Worm (Caenorhabditis elegans) whole organism, young adult: Measurements from ENCODE around the gene paa-1.

ENCODE experiments used
- B0261.1 ChIP-seq: sonication (generic microtip); optimal IDR thresholded peaks from 2 replicates; lab custom pipeline; 2016; ENCODE audit warnings: mild to moderate bottlenecking, missing genetic modification characterization, moderate library complexity, missing compliant biosample characterization
- C17E4.6 ChIP-seq: fragments of 200-800 bp; sonication (Bioruptor generic); IDR thresholded peaks from 2 replicates; pipeline ENCODE4 v1.3.6; 2022; ENCODE audit warnings: missing genetic modification reagents, missing genetic modification characterization, missing compliant biosample characterization
- F37B4.10 ChIP-seq: fragments of 200-800 bp; sonication (Bioruptor generic); IDR thresholded peaks from 2 replicates; pipeline ENCODE4 v1.3.6; 2022; ENCODE audit warnings: missing genetic modification characterization, missing compliant biosample characterization
- F57A8.1 ChIP-seq: fragments of 200-800 bp; sonication (Bioruptor generic); optimal IDR thresholded peaks from 2 replicates; lab custom pipeline; 2018; ENCODE audit warnings: mild to moderate bottlenecking, missing genetic modification characterization, moderate library complexity, missing compliant biosample characterization
- Y53F4B.3 ChIP-seq: fragments of 200-800 bp; sonication (Bioruptor generic); IDR thresholded peaks from 2 replicates; pipeline ENCODE4 v1.3.6; 2022; ENCODE audit warnings: missing genetic modification reagents, missing genetic modification characterization, missing compliant biosample characterization
- aptf-3 ChIP-seq: fragments of 200-800 bp; sonication (Bioruptor generic); IDR thresholded peaks from 2 replicates; pipeline ENCODE4 v1.3.6; 2022; ENCODE audit warnings: missing genetic modification characterization, missing compliant biosample characterization
- attf-5 ChIP-seq: fragments of 200-800 bp; sonication (Bioruptor generic); optimal IDR thresholded peaks from 2 replicates; lab custom pipeline; 2018; ENCODE audit warnings: mild to moderate bottlenecking, missing genetic modification characterization, missing compliant biosample characterization
- attf-6 ChIP-seq: fragments of 200-800 bp; sonication (Bioruptor generic); IDR thresholded peaks from 2 replicates; pipeline ENCODE4 v1.3.6; 2022; ENCODE audit warnings: missing genetic modification reagents, missing genetic modification characterization, missing compliant biosample characterization
- cebp-1 ChIP-seq, 2 experiments: fragments of 200-800 bp in 1 of 2; sonication (Bioruptor generic) in 1 of 2; sonication (generic microtip) in 1 of 2; IDR thresholded peaks in 1 of 2; optimal IDR thresholded peaks in 1 of 2; 2 replicates each; pipeline versions ENCODE4 v1.3.6 to Lab custom; 2017 to 2022; ENCODE audit warnings: missing compliant biosample characterization in 2 of 2, missing genetic modification characterization in 2 of 2, mild to moderate bottlenecking in 1 of 2, missing genetic modification reagents in 1 of 2, moderate library complexity in 1 of 2
- ceh-58 ChIP-seq: fragments of 200-800 bp; sonication (Bioruptor generic); IDR thresholded peaks from 2 replicates; pipeline ENCODE4 v1.3.6; 2022; ENCODE audit warnings: missing genetic modification characterization, missing compliant biosample characterization
- chd-7 ChIP-seq: sonication (generic microtip); optimal IDR thresholded peaks from 2 replicates; lab custom pipeline; 2016; ENCODE audit warnings: mild to moderate bottlenecking, missing genetic modification characterization, moderate library complexity, missing compliant biosample characterization
- die-1 ChIP-seq: sonication (generic microtip); optimal IDR thresholded peaks from 2 replicates; lab custom pipeline; 2016; ENCODE audit warnings: missing genotype, mild to moderate bottlenecking, missing genetic modification characterization, missing compliant biosample characterization
- dpl-1 ChIP-seq: fragments of 150-350 bp; optimal IDR thresholded peaks from 2 replicates; lab custom pipeline; 2014; ENCODE audit warnings: missing biosample characterization, missing genetic modification reagents, missing genetic modification characterization
- egl-18 ChIP-seq: fragments of 200-800 bp; sonication (Bioruptor generic); IDR thresholded peaks from 2 replicates; pipeline ENCODE4 v1.3.6; 2022; ENCODE audit warnings: missing genetic modification reagents, missing genetic modification characterization, missing compliant biosample characterization
- ets-4 ChIP-seq: fragments of 200-800 bp; sonication (Bioruptor generic); optimal IDR thresholded peaks from 2 replicates; lab custom pipeline; 2018; ENCODE audit warnings: mild to moderate bottlenecking, missing genetic modification characterization, missing compliant biosample characterization
- hlh-26 ChIP-seq: fragments of 200-800 bp; sonication (Bioruptor generic); conservative IDR thresholded peaks from 2 replicates; pipeline ENCODE4 v1.3.6; 2022; ENCODE audit warnings: missing genetic modification reagents, missing genetic modification characterization, missing compliant biosample characterization
- let-607 ChIP-seq, 2 experiments: fragments of 200-800 bp in 1 of 2; sonication (Bioruptor generic) in 1 of 2; sonication (generic microtip) in 1 of 2; optimal IDR thresholded peaks; 2 replicates each; lab custom pipeline; 2016 to 2018; ENCODE audit warnings: mild to moderate bottlenecking in 2 of 2, missing compliant biosample characterization in 2 of 2, missing genetic modification characterization in 2 of 2, moderate library complexity in 2 of 2, missing genotype in 1 of 2
- lin-35 ChIP-seq, 3 experiments: fragments of 150-350 bp in 2 of 3; sonication (generic microtip) in 1 of 3; optimal IDR thresholded peaks; 2 replicates each; lab custom pipeline; 2014 to 2018; ENCODE audit warnings: missing biosample characterization in 3 of 3, missing genetic modification characterization in 3 of 3, missing genetic modification reagents in 3 of 3
- lin-54 ChIP-seq: fragments of 200-800 bp; sonication (Bioruptor generic); optimal IDR thresholded peaks from 2 replicates; lab custom pipeline; 2018; ENCODE audit warnings: mild to moderate bottlenecking, missing genetic modification characterization, missing compliant biosample characterization
- lir-1 ChIP-seq: fragments of 200-800 bp; sonication (Bioruptor generic); conservative IDR thresholded peaks from 2 replicates; pipeline ENCODE4 v1.3.6; 2022; ENCODE audit warnings: missing genetic modification reagents, missing genetic modification characterization, missing compliant biosample characterization
- mcd-1 ChIP-seq: fragments of 200-800 bp; sonication (Bioruptor generic); IDR thresholded peaks from 2 replicates; pipeline ENCODE4 v1.3.6; 2022; ENCODE audit warnings: missing genetic modification reagents, missing genetic modification characterization, missing compliant biosample characterization
- mxl-1 ChIP-seq: sonication (generic microtip); optimal IDR thresholded peaks from 2 replicates; lab custom pipeline; 2016; ENCODE audit warnings: missing genetic modification characterization, missing compliant biosample characterization
- nfyb-1 ChIP-seq: fragments of 200-800 bp; sonication (Bioruptor generic); IDR thresholded peaks from 2 replicates; pipeline ENCODE4 v1.3.6; 2022; ENCODE audit warnings: missing genetic modification reagents, missing genetic modification characterization, missing compliant biosample characterization
- nhr-90 ChIP-seq: sonication (generic microtip); optimal IDR thresholded peaks from 2 replicates; lab custom pipeline; 2016; ENCODE audit warnings: missing genotype, mild to moderate bottlenecking, missing genetic modification characterization, missing compliant biosample characterization
- pha-4 ChIP-seq: fragments of 150-350 bp; sonication (generic microtip); optimal IDR thresholded peaks from 2 replicates; lab custom pipeline; 2014; ENCODE audit warnings: missing biosample characterization, missing genetic modification reagents, missing genetic modification characterization
- snpc-1.1 ChIP-seq: sonication (generic microtip); optimal IDR thresholded peaks from 2 replicates; lab custom pipeline; 2017; ENCODE audit warnings: missing genetic modification characterization, mild to moderate bottlenecking, missing compliant biosample characterization, antibody characterized with exemption, moderate library complexity, missing genotype, missing genetic modification reagents; ENCODE audit not compliant: insufficient read depth
- sptf-2 ChIP-seq: fragments of 200-800 bp; sonication (Bioruptor generic); optimal IDR thresholded peaks from 2 replicates; lab custom pipeline; 2018; ENCODE audit warnings: mild to moderate bottlenecking, missing genetic modification characterization, missing compliant biosample characterization
- tbx-9 ChIP-seq: sonication (generic microtip); optimal IDR thresholded peaks from 2 replicates; lab custom pipeline; 2016; ENCODE audit warnings: borderline replicate concordance, missing genetic modification characterization, inconsistent platforms, missing compliant biosample characterization
- unc-130 ChIP-seq: sonication (generic microtip); optimal IDR thresholded peaks from 2 replicates; lab custom pipeline; 2016; ENCODE audit warnings: missing genetic modification reagents, missing genetic modification characterization, missing compliant biosample characterization
- zfh-2 ChIP-seq: fragments of 200-800 bp; sonication (Bioruptor generic); conservative IDR thresholded peaks from 2 replicates; pipeline ENCODE4 v1.3.6; 2022; ENCODE audit warnings: missing genetic modification reagents, missing genetic modification characterization, missing compliant biosample characterization
- ztf-18 ChIP-seq: sonication (generic microtip); optimal IDR thresholded peaks from 2 replicates; lab custom pipeline; 2016; ENCODE audit warnings: missing genotype, mild to moderate bottlenecking, missing genetic modification characterization, missing compliant biosample characterization
- ztf-3 ChIP-seq: fragments of 200-800 bp; sonication (Bioruptor generic); optimal IDR thresholded peaks from 2 replicates; lab custom pipeline; 2018; ENCODE audit warnings: mild to moderate bottlenecking, missing genetic modification characterization, missing compliant biosample characterization

The paa-1 gene

ce11 chrIII:5464850-5465249 lies 14.3 kb downstream of the paa-1 start:
- TF ChIP-seq cebp-1 (GFP tag; IDR thresholded peaks at IDR 0.05; lab: Robert Waterston, UW) (no peak), cebp-1 (tag; optimal IDR thresholded peaks at IDR 0.05; lab: Kevin White, UChicago) (no peak), Y53F4B.3 (no peak), mcd-1 (GFP tag; lab: Robert Waterston, UW) (no peak), F57A8.1 (GFP tag; lab: Kevin White, UChicago) (no peak), egl-18 (GFP tag; lab: Robert Waterston, UW) (no peak), attf-6 (GFP tag; lab: Robert Waterston, UW) (no peak), die-1 (tag; lab: Kevin White, UChicago) (no peak), chd-7 (tag; lab: Kevin White, UChicago) (no peak), ztf-3 (GFP tag; lab: Kevin White, UChicago) (no peak)

ce11 chrIII:5469090-5469489 lies 18.6 kb downstream of the paa-1 start:
- TF ChIP-seq lir-1 (no peak), nfyb-1 (GFP tag; lab: Robert Waterston, UW) (peak; percentile 72; the same call in 1 of the 2 replicates)

ce11 chrIII:5472693-5473092 lies 22.2 kb downstream of the paa-1 start:
- TF ChIP-seq B0261.1 (tag; lab: Kevin White, UChicago) (no peak), zfh-2 (GFP tag; lab: Robert Waterston, UW) (0 out of 2 replicates have a peak, but pooled peaks have one; percentile 18)

- TF ChIP-seq ceh-58 (GFP tag; lab: Robert Waterston, UW) (no peak), lin-35 (GFP tag; optimal IDR thresholded peaks at IDR 0.05; lab: Kevin White, UChicago) (no peak), ztf-18 (tag; lab: Kevin White, UChicago) (no peak), unc-130 (no peak)
These were observed 23.6 kb downstream of the paa-1 start, which contains the start of gene lon-1 for ce11 chrIII:5474176-5474575. Gene lon-1, plus strand, starts transcription at chrIII:5474476.

- TF ChIP-seq attf-5 (GFP tag; lab: Kevin White, UChicago): no peak
- no peak for TF ChIP-seq aptf-3 (GFP tag; lab: Robert Waterston, UW)
- TF ChIP-seq F37B4.10 (GFP tag; lab: Robert Waterston, UW): no peak
- TF ChIP-seq nhr-90: no peak
- TF ChIP-seq attf-6 (GFP tag; lab: Robert Waterston, UW): no peak
- TF ChIP-seq let-607 (tag; optimal IDR thresholded peaks at IDR 0.05; lab: Kevin White, UChicago): no peak
- TF ChIP-seq C17E4.6 (GFP tag; lab: Robert Waterston, UW): no peak
- no peak for TF ChIP-seq egl-18 (GFP tag; lab: Robert Waterston, UW)
- TF ChIP-seq tbx-9 (tag; lab: Kevin White, UChicago): no peak
- no peak for TF ChIP-seq pha-4 (tag; lab: Kevin White, UChicago)
- no peak for TF ChIP-seq mxl-1
- no peak for TF ChIP-seq sptf-2
- no peak for TF ChIP-seq Y53F4B.3
- no peak for TF ChIP-seq snpc-1.1 (tag; lab: Kevin White, UChicago)
- TF ChIP-seq ets-4 (GFP tag; lab: Kevin White, UChicago): no peak
- no peak for TF ChIP-seq dpl-1 (GFP tag; lab: Kevin White, UChicago)
- TF ChIP-seq hlh-26 (GFP tag; lab: Robert Waterston, UW): no peak
- no peak for TF ChIP-seq lin-54
These were observed 27.5 kb downstream of the paa-1 start, which contains the start of gene R02F2.10 for ce11 chrIII:5478011-5478410. Gene R02F2.10, plus strand, starts transcription at chrIII:5478311.
